Worm (Caenorhabditis elegans) whole organism, early embryonic: ENCODE measurements around the gene T11F8.12.

Experiments used
- B0310.2 ChIP-seq: sonication (generic microtip); optimal IDR thresholded peaks from 2 replicates; lab custom pipeline; 2016; ENCODE audit warnings: mild to moderate bottlenecking, missing genetic modification characterization, missing compliant biosample characterization
- aly-1 ChIP-seq: sonication (generic microtip); optimal IDR thresholded peaks from 2 replicates; lab custom pipeline; 2016; ENCODE audit warnings: missing genetic modification characterization, missing compliant biosample characterization
- ama-1 ChIP-seq: fragments of 150-350 bp; optimal IDR thresholded peaks from 2 replicates; lab custom pipeline; 2014
- ceh-36 ChIP-seq: sonication (generic microtip); optimal IDR thresholded peaks from 2 replicates; lab custom pipeline; 2016; ENCODE audit warnings: missing genetic modification characterization, inconsistent platforms, missing compliant biosample characterization
- ets-7 ChIP-seq: sonication (generic microtip); optimal IDR thresholded peaks from 2 replicates; lab custom pipeline; 2016; ENCODE audit warnings: missing genotype, missing genetic modification characterization, missing compliant biosample characterization
- flt-1 ChIP-seq: fragments of 200-800 bp; sonication (Bioruptor generic); IDR thresholded peaks from 2 replicates; pipeline ENCODE4 v1.3.6; 2022; ENCODE audit warnings: missing genetic modification characterization, missing compliant biosample characterization
- hmg-4 ChIP-seq: fragments of 200-800 bp; sonication (Bioruptor generic); optimal IDR thresholded peaks from 2 replicates; lab custom pipeline; 2018; ENCODE audit warnings: mild to moderate bottlenecking, missing genetic modification characterization, missing compliant biosample characterization
- hnd-1 ChIP-seq: sonication (generic microtip); optimal IDR thresholded peaks from 2 replicates; lab custom pipeline; 2016; ENCODE audit warnings: missing genetic modification characterization, missing compliant biosample characterization
- pes-1 ChIP-seq: fragments of 200-800 bp; sonication (Bioruptor generic); IDR thresholded peaks from 2 replicates; pipeline ENCODE4 v1.3.6; 2022; ENCODE audit warnings: missing genetic modification reagents, missing genetic modification characterization, missing compliant biosample characterization
- sea-1 ChIP-seq: fragments of 200-800 bp; sonication (Bioruptor generic); conservative IDR thresholded peaks from 2 replicates; pipeline ENCODE4 v1.3.6; 2022; ENCODE audit warnings: missing genetic modification characterization, missing compliant biosample characterization
- tbx-11 ChIP-seq: fragments of 200-800 bp; sonication (Bioruptor generic); IDR thresholded peaks from 2 replicates; pipeline ENCODE4 v1.3.6; 2022; ENCODE audit warnings: missing genetic modification characterization, missing compliant biosample characterization

DNA sequence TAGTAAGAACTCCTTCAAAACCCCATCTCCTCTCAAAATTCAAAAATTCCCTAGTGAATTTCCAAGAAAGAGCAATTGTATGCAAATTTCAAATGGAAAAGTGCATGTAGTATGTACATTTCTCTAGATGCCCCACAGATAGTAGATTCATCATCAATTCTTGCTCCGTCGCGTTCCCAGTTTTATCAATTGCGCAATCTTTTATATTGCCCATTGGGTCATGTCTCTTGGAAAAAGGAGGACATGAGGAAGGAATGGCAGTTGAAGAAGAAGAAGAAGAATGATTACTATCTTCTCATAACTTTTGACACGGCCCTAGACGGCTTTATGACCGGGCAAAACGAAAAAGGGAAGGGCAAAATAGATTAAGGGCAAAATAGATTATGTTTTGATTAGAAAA lies 24.5 kb upstream of the T11F8.12 start:
- TF ChIP-seq flt-1 (GFP tag; lab: Robert Waterston, UW), result no peak
- TF ChIP-seq ama-1 (lab: Kevin White, UChicago), result no peak
- TF ChIP-seq aly-1 (tag; lab: Kevin White, UChicago), result no peak
- TF ChIP-seq pes-1 (GFP tag; lab: Robert Waterston, UW), result no peak
- no peak for TF ChIP-seq B0310.2
- no peak for TF ChIP-seq ets-7
- TF ChIP-seq sea-1 (GFP tag; lab: Robert Waterston, UW), result no peak
- no peak for TF ChIP-seq hnd-1 (tag; lab: Kevin White, UChicago)
- TF ChIP-seq ceh-36, result no peak
- TF ChIP-seq hmg-4 (GFP tag; lab: Kevin White, UChicago), result no peak
- no peak for TF ChIP-seq tbx-11 (GFP tag; lab: Robert Waterston, UW)
